Worm (Caenorhabditis elegans) whole organism, L1 larva: ENCODE measurements around the gene xpc-1.

Source experiments
- ceh-82 ChIP-seq, 3 experiments: fragments of 150-350 bp in 1 of 3; sonication (generic microtip) in 2 of 3; optimal IDR thresholded peaks; 2 replicates each; lab custom pipeline; 2014 to 2017; ENCODE audit warnings: missing biosample characterization in 3 of 3, missing genetic modification characterization in 3 of 3
- isw-1 ChIP-seq: fragments of 200-800 bp; sonication (Bioruptor generic); IDR thresholded peaks from 2 replicates; pipeline ENCODE4 v1.3.6; 2022; ENCODE audit warnings: missing genetic modification characterization, missing compliant biosample characterization
- jun-1 ChIP-seq: fragments of 150-350 bp; optimal IDR thresholded peaks from 2 replicates; lab custom pipeline; 2014; ENCODE audit warnings: missing biosample characterization, missing genetic modification reagents, missing genetic modification characterization
- nhr-71 ChIP-seq: sonication (generic microtip); optimal IDR thresholded peaks from 2 replicates; lab custom pipeline; 2016; ENCODE audit warnings: mild to moderate bottlenecking, missing genetic modification characterization, moderate library complexity, missing compliant biosample characterization
- nhr-76 ChIP-seq: sonication (generic microtip); optimal IDR thresholded peaks from 2 replicates; lab custom pipeline; 2017; ENCODE audit warnings: missing biosample characterization, missing genetic modification characterization

DNA sequence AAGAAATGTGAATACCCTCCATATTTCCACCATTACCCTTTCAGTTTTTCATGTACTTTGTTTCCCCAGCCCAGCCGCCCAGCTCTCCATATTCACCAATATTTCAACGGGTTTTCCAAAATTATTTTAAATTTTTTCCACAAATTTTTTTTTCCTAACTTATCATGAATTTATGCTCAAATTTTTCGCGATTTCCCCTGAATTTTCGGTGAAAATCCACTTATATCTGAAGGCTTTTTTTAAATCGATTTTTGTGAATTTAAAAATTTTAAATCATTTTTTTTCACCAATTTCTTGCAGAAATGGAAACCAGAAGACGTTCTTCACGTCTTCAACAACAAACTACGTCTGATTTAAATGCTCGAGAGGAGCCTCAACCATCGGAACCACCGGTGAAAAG lies at the start of gene xpc-1:
- TF ChIP-seq isw-1 (GFP tag; lab: Robert Waterston, UW) (no peak), nhr-76 (no peak), nhr-71 (no peak), ceh-82 (tag; optimal IDR thresholded peaks at IDR 0.05; lab: Kevin White, UChicago) (no peak), jun-1 (tag; lab: Kevin White, UChicago) (no peak)
